Worm (Caenorhabditis elegans): ENCODE data around the gene B0495.5.

B0495.5 gene

DNA sequence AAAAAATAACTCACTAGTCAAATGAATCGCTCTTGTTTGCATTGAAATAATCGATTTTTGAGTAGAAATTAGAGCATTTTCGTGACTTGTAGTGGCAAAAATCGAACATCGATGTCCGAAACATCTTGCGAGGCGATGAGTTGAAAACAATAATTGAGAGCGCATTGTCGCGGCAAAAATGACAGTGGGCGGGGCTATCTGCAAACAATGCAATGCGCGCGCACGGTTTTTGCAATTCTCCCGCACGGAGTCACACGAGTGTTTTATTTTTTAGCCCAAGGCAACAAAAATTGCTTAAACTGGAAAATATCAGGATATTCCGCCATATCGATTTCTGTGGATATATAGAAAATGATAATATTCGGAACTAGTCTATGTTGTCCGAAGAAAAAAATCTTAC is 10.2 kb upstream of the B0495.5 start, which contains the start of gene B0495.9 (continued):
- no peak for TF ChIP-seq grh-1 (GFP tag; IDR thresholded peaks at IDR 0.05)
- TF ChIP-seq fkh-10 (GFP tag; optimal IDR thresholded peaks at IDR 0.05): no peak
- TF ChIP-seq hlh-17 (GFP tag; optimal IDR thresholded peaks at IDR 0.05; ENCODE audit: borderline replicate concordance): no peak
- TF ChIP-seq ceh-82 (tag; optimal IDR thresholded peaks at IDR 0.05): peak; percentile 16 to 37 (median 21)
- peak; percentile 38 for TF ChIP-seq C16A3.4 (tag; optimal IDR thresholded peaks at IDR 0.05)
- TF ChIP-seq pag-3 (tag; optimal IDR thresholded peaks at IDR 0.05; ENCODE audit: borderline replicate concordance, insufficient read depth): no peak
- TF ChIP-seq sptf-1 (tag; optimal IDR thresholded peaks at IDR 0.05): no peak
- peak; percentile 63 to 64 for TF ChIP-seq lsy-2 (tag; optimal IDR thresholded peaks at IDR 0.05)
- no peak for TF ChIP-seq unc-62 (GFP tag; optimal IDR thresholded peaks at IDR 0.05)
- TF ChIP-seq dpl-1 (GFP tag; optimal IDR thresholded peaks at IDR 0.05): peak; percentile 42 to 54 (median 52)
- TF ChIP-seq nhr-11 (tag; optimal IDR thresholded peaks at IDR 0.05): no peak
- TF ChIP-seq ces-1 (GFP tag; optimal IDR thresholded peaks at IDR 0.05): no peak
- TF ChIP-seq rnt-1 (tag; optimal IDR thresholded peaks at IDR 0.05): peak; percentile 81
- TF ChIP-seq pqm-1 (tag; optimal IDR thresholded peaks at IDR 0.05): no peak
- TF ChIP-seq nhr-71 (tag; optimal IDR thresholded peaks at IDR 0.05): peak; percentile 61

ce11 chrII:7707383-7707782 is 9.1 kb upstream of the B0495.5 start, which contains the start of gene luc-7L:
luc-7L (minus strand) TSS chrII:7707483.
- TF ChIP-seq ets-5 (GFP tag; IDR thresholded peaks at IDR 0.05) (no peak), hlh-4 (tag; optimal IDR thresholded peaks at IDR 0.05) (no peak), grh-1 (GFP tag; IDR thresholded peaks at IDR 0.05) (no peak), nhr-84 (tag; optimal IDR thresholded peaks at IDR 0.05) (no peak), snpc-4 (tag; optimal IDR thresholded peaks at IDR 0.05) (no peak), C16A3.4 (tag; optimal IDR thresholded peaks at IDR 0.05) (no peak), pag-3 (tag; optimal IDR thresholded peaks at IDR 0.05; ENCODE audit: borderline replicate concordance, insufficient read depth) (no peak)

DNA sequence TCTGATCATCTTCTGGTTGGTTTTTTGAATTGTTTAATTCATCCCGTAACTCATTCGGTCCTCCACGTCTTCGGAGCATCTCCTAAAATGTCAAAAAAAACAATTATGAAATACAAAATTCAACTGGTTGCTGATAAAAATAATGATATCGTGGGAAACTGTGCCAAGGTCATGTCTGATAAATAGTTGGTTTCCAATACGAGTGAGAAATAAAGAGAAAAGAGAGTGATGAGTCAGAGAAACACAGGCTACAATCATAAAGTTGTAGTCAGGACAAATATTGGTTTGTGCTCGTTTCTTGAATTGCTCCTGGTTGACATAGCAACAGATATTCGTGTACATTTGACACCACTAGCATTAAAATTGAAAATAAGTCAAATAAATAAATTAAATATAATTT is 6.8 kb upstream of the B0495.5 start, which contains the start of gene B0495.7:
Gene B0495.7, minus strand, starts transcription at position 82 of the 400 bp plus-strand sequence.
- TF ChIP-seq ceh-82 (tag; optimal IDR thresholded peaks at IDR 0.05) (no peak), efl-1 (optimal IDR thresholded peaks at IDR 0.05) (no peak), efl-1 (GFP tag; optimal IDR thresholded peaks at IDR 0.05 in 1 of 2) (peak in 1 of 2 experiments; percentile 56), irx-1 (tag; optimal IDR thresholded peaks at IDR 0.05) (no peak), elt-2 (tag; optimal IDR thresholded peaks at IDR 0.05) (peak; percentile 17), lin-15B (tag; optimal IDR thresholded peaks at IDR 0.05) (no peak), nhr-20 (tag; optimal IDR thresholded peaks at IDR 0.05) (no peak), jun-1 (tag; optimal IDR thresholded peaks at IDR 0.05) (no peak)

ce11 chrII:7704387-7704786 is 6.1 kb upstream of the B0495.5 start:
- no peak for TF ChIP-seq blmp-1 (tag; optimal IDR thresholded peaks at IDR 0.05)
- TF ChIP-seq lin-14 (GFP tag; optimal IDR thresholded peaks at IDR 0.05): no peak
- TF ChIP-seq nhr-11 (tag; optimal IDR thresholded peaks at IDR 0.05): no peak
- no peak for TF ChIP-seq vab-15 (tag; optimal IDR thresholded peaks at IDR 0.05)
- TF ChIP-seq ceh-88 (GFP tag; IDR thresholded peaks at IDR 0.05): no peak
- no peak for TF ChIP-seq tbx-2 (tag; optimal IDR thresholded peaks at IDR 0.05)
- no peak for TF ChIP-seq mab-9 (GFP tag; IDR thresholded peaks at IDR 0.05)
- no peak for TF ChIP-seq mdl-1 (tag; optimal IDR thresholded peaks at IDR 0.05)
- no peak for TF ChIP-seq egl-27 (tag; optimal IDR thresholded peaks at IDR 0.05)

ce11 chrII:7699009-7699408 is 703 bp upstream of the B0495.5 start, which contains the start of the genes moa-2 and cdk-11.1:
moa-2 (minus strand) TSS chrII:7699033.
cdk-11.1 (plus strand) TSS chrII:7699235.
- TF ChIP-seq irx-1 (tag; optimal IDR thresholded peaks at IDR 0.05): no peak
- peak; percentile 14 for TF ChIP-seq snu-23 (GFP tag; optimal IDR thresholded peaks at IDR 0.05)
- peak; percentile 53 for TF ChIP-seq mep-1 (tag; optimal IDR thresholded peaks at IDR 0.05)
- peak; percentile 34 for TF ChIP-seq blmp-1 (tag; optimal IDR thresholded peaks at IDR 0.05)
- peak; percentile 5 to 37 for TF ChIP-seq efl-1 (optimal IDR thresholded peaks at IDR 0.05)
- peak in 1 of 2 experiments; percentile 38 for TF ChIP-seq efl-1 (GFP tag; optimal IDR thresholded peaks at IDR 0.05 in 1 of 2)
- peak in 1 of 6 experiments; percentile 15 for TF ChIP-seq elt-3 (tag; optimal IDR thresholded peaks at IDR 0.05)
- peak; percentile 18 to 51 (median 30) for TF ChIP-seq dpl-1 (GFP tag; optimal IDR thresholded peaks at IDR 0.05)
- TF ChIP-seq lsy-2 (tag; optimal IDR thresholded peaks at IDR 0.05): peak; percentile 88 to 98
- TF ChIP-seq C34B4.2 (tag; optimal IDR thresholded peaks at IDR 0.05): no peak
- peak in 1 of 3 experiments; percentile 1 for TF ChIP-seq ceh-82 (tag; optimal IDR thresholded peaks at IDR 0.05)
- peak; percentile 66 for TF ChIP-seq unc-130 (tag; optimal IDR thresholded peaks at IDR 0.05)
- peak; percentile 45 for TF ChIP-seq C16A3.4 (tag; optimal IDR thresholded peaks at IDR 0.05)
- no peak for TF ChIP-seq unc-62 (GFP tag; optimal IDR thresholded peaks at IDR 0.05)
- no peak for TF ChIP-seq elt-2 (tag; optimal IDR thresholded peaks at IDR 0.05)
- TF ChIP-seq alr-1 (tag; optimal IDR thresholded peaks at IDR 0.05; ENCODE audit: borderline replicate concordance): no peak
- no peak for TF ChIP-seq nhr-77 (tag; optimal IDR thresholded peaks at IDR 0.05)
- peak; percentile 40 for TF ChIP-seq skn-1 (tag; optimal IDR thresholded peaks at IDR 0.05)
- no peak for TF ChIP-seq aha-1 (tag; optimal IDR thresholded peaks at IDR 0.05)
- TF ChIP-seq fkh-8 (tag; optimal IDR thresholded peaks at IDR 0.05): no peak

Measured in whole organism, L1 larva.